Worm (Caenorhabditis elegans): ENCODE data around the gene pes-8.

ce11 chrX:9237708-9238107, 13.9 kb upstream of the pes-8 start:
- no peak for TF ChIP-seq pag-3 (tag; optimal IDR thresholded peaks at IDR 0.05; ENCODE audit: borderline replicate concordance)
- no peak for TF ChIP-seq hlh-6 (tag; optimal IDR thresholded peaks at IDR 0.05)
- TF ChIP-seq tbx-2 (tag; optimal IDR thresholded peaks at IDR 0.05) = no peak
- no peak for TF ChIP-seq nhr-11 (tag; optimal IDR thresholded peaks at IDR 0.05)
- no peak for TF ChIP-seq F13H6.1 (tag; optimal IDR thresholded peaks at IDR 0.05)
- no peak for TF ChIP-seq ama-1 (optimal IDR thresholded peaks at IDR 0.05)
- TF ChIP-seq sdc-2 (tag; optimal IDR thresholded peaks at IDR 0.05) = no peak
- TF ChIP-seq C08G9.2 (tag; optimal IDR thresholded peaks at IDR 0.05) = no peak
- no peak for TF ChIP-seq dve-1 (tag; optimal IDR thresholded peaks at IDR 0.05)
- no peak for TF ChIP-seq pha-4 (tag; optimal IDR thresholded peaks at IDR 0.05)
